Fruit fly (Drosophila melanogaster): ENCODE data around the gene CG14450.
"Not testable (repeated sequence)": the region's sequence is repeated elsewhere in the genome, so short reads cannot be mapped to it uniquely, and the experiment has no call there.

The CG14450 gene

DNA sequence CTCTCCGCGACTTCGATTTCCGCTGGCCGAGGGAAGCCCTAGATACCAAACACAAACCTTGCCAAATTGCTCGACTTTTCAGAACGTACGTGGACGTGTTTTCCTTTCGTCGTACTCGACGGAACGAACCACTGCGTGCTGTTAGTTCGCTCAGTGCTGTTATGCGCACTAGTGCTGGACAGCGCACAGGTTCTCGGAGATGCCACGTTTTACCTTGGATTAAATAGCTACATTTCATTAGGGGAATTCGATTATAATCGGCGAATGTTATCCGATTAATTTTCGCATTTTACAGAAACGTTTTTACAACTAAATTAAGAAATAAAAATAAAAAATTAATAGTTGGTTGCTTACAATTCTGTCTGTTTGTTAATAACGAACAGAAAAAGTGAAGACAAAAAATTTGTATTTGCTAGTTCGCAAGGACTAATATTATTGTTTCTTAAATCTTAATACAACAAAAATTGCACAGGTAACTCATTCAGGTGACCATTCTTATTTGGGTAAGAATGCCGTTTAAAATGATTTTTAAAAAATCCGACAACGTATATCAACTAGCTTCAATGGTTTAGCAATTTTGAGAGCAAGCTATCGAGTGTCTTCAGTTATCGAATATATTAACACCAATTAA lies 10.3 kb downstream of the CG14450 start, which contains the start of the genes ArfGAP3 and CG32452 (continued):
- TF ChIP-seq pdm3 (GFP tag; optimal IDR thresholded peaks at IDR 0.05) (peak; percentile 80), CG8319 (GFP tag; optimal IDR thresholded peaks at IDR 0.05) (peak; percentile 45), Blimp-1 (GFP tag; optimal IDR thresholded peaks at IDR 0.05) (no peak), CG11762 (GFP tag; optimal IDR thresholded peaks at IDR 0.05; ENCODE audit: insufficient read depth) (peak; percentile 24), esn (GFP tag; optimal IDR thresholded peaks at IDR 0.05) (peak; percentile 79), Sox14 (GFP tag; optimal IDR thresholded peaks at IDR 0.05) (peak; percentile 54), CG8119 (GFP tag; IDR thresholded peaks at IDR 0.05) (peak; percentile 63), CG8632 (GFP tag; optimal IDR thresholded peaks at IDR 0.05) (peak; percentile 48)

DNA sequence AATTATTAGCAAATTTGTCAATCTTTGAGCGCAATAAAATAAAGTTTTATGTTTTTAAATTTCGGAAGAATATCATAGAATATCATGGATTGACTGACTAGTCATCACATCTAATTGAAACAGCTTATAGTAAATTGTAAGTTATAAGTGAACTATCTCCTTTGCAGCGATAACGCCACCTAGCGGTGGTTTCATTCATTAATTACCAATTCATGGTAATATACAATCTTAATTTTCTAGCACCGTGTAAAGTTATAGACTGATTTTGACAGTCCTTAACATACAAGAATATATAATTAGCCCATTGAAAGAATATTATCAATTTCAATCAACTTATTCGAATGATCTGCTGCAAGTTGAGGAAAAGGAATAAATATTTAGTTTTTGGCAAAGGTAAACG lies 14.0 kb downstream of the CG14450 start:
- TF ChIP-seq CG3919 (GFP tag; optimal IDR thresholded peaks at IDR 0.05): no peak
- peak; percentile 4 for TF ChIP-seq Eip78C (GFP tag)

DNA sequence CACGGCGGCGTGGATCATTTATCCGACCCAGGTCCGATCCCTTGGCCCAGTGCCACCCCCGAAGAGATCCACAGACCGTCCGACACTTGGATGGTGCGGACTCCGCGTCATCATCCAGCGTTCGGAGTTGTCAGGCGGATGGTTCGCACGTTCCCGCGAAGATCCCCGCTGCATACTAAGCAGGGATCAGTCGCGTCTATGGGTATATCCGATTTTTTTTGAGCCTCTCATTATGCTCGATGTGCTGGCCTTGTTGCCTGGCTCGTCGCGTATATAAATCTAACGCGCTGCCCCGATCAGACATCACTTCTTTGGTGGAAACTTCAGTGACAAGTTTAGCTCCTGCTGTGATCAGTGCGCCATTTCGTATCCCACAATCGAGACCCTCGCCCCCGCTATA lies 15.7 kb downstream of the CG14450 start, which contains the start of gene CG11370:
CG11370 (plus strand) TSS at position 301 of the 400 bp plus-strand sequence.
- TF ChIP-seq esn (GFP tag; optimal IDR thresholded peaks at IDR 0.05): no peak
- no peak for TF ChIP-seq CG10669 (GFP tag; optimal IDR thresholded peaks at IDR 0.05)
- TF ChIP-seq CG15336 (GFP tag; IDR thresholded peaks at IDR 0.05): no peak
- no peak for TF ChIP-seq CG6792 (GFP tag; optimal IDR thresholded peaks at IDR 0.05)
- no peak for TF ChIP-seq Ets96B (tag; optimal IDR thresholded peaks at IDR 0.05)
- TF ChIP-seq Hr4 (GFP tag; optimal IDR thresholded peaks at IDR 0.05): no peak
- TF ChIP-seq Hr38 (GFP tag; optimal IDR thresholded peaks at IDR 0.05): no peak
- TF ChIP-seq Hr39 (GFP tag; optimal IDR thresholded peaks at IDR 0.05): no peak

DNA sequence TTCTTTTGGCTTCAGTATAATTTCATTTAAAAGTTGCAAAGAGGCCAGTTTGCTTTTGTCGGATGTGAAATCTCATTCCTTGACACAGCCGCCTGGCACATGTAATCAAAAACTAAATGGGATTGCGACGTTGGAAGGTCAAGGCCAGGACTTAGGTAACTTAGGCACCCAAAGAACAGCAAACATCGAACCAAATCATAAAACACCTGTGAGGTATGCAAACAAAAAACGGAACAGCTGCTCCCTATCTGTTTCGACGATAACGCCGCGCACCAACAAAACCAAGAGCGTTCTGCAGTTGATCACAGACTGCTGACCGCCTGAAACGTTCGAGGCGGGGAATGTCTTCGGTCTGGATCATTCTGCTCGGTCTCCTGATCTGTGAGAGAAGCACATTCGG lies 28.5 kb downstream of the CG14450 start, which contains the start of gene CG45116:
CG45116 (plus strand) TSS at position 301 of the 400 bp plus-strand sequence.
- TF ChIP-seq Ets21C (GFP tag; optimal IDR thresholded peaks at IDR 0.05): no peak
- no peak for TF ChIP-seq spab (GFP tag; optimal IDR thresholded peaks at IDR 0.05)
- TF ChIP-seq Sox102F (GFP tag; optimal IDR thresholded peaks at IDR 0.05): no peak
- TF ChIP-seq CG11294 (GFP tag; IDR thresholded peaks at IDR 0.05): no peak
- no peak for TF ChIP-seq vri (GFP tag; optimal IDR thresholded peaks at IDR 0.05)
- TF ChIP-seq fkh (GFP tag; optimal IDR thresholded peaks at IDR 0.05): peak; percentile 46
- TF ChIP-seq CG3032 (tag; optimal IDR thresholded peaks at IDR 0.05): no peak

DNA sequence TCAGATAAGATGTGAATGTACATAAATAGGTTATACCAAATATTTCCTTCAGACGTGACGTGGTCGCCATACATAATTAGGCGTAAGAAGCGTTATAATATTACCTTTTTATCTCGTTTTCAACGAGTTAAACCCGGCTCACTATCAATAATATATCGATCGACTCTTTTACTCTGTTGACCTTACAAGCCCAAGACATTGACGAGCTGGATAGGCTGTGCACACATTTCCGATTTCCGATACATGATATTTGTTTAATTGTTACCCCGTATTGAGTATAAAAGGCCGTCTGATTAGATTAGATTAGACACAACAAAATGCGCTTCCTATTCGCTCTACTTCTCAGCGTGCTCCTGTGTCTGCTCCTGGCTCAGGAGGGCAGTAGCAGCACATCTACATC lies 30.7 kb downstream of the CG14450 start, which contains the start of gene CG32453:
CG32453 (plus strand) TSS at position 301 of the 400 bp plus-strand sequence.
- not testable (repeated sequence) for TF ChIP-seq cyc (GFP tag; optimal IDR thresholded peaks at IDR 0.05); Eip75B (GFP tag; optimal IDR thresholded peaks at IDR 0.05); CG16779 (tag; optimal IDR thresholded peaks at IDR 0.05)

DNA sequence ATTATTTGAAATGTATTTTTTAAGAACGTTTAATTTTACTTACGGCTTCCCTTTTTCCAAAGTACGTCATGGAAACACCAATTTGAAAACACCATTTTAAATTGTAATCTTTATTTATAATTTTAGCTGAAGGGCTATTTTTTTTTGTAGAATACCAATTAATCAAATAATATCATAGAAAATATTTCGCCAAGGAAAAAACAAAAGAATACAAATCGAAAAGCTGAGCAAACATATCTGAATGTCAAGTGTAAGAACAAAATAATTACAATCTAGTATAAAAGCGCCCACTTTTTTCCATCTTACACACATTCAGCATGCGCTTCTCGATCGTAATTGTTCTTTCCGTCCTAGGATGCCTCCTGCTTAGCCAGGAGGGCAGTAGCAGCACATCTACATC lies 31.9 kb downstream of the CG14450 start, which contains the start of gene CG14452:
CG14452 (plus strand) TSS at position 301 of the 400 bp plus-strand sequence.
- no peak for TF ChIP-seq Smox (GFP tag; optimal IDR thresholded peaks at IDR 0.05)
- no peak for TF ChIP-seq eg (GFP tag; IDR thresholded peaks at IDR 0.05)
- TF ChIP-seq CG8319 (GFP tag; optimal IDR thresholded peaks at IDR 0.05): no peak
- no peak for TF ChIP-seq acj6 (GFP tag; optimal IDR thresholded peaks at IDR 0.05)
- TF ChIP-seq CG3919 (GFP tag; optimal IDR thresholded peaks at IDR 0.05): no peak
- TF ChIP-seq fd85E (GFP tag; optimal IDR thresholded peaks at IDR 0.05): no peak
- TF ChIP-seq Met (GFP tag; optimal IDR thresholded peaks at IDR 0.05): no peak
- TF ChIP-seq Blimp-1 (GFP tag; optimal IDR thresholded peaks at IDR 0.05): no peak
- no peak for TF ChIP-seq svp (GFP tag)
- TF ChIP-seq dsx (GFP tag; optimal IDR thresholded peaks at IDR 0.05; ENCODE audit: poor library complexity, severe bottlenecking): no peak
- TF ChIP-seq esn (GFP tag; optimal IDR thresholded peaks at IDR 0.05): no peak
- TF ChIP-seq CG11762 (GFP tag; optimal IDR thresholded peaks at IDR 0.05; ENCODE audit: insufficient read depth): no peak
- no peak for TF ChIP-seq CG11902 (GFP tag; optimal IDR thresholded peaks at IDR 0.05)
- no peak for TF ChIP-seq dac (GFP tag; optimal IDR thresholded peaks at IDR 0.05)
- no peak for TF ChIP-seq CG10669 (GFP tag; optimal IDR thresholded peaks at IDR 0.05)
- TF ChIP-seq Hr38 (GFP tag; optimal IDR thresholded peaks at IDR 0.05): no peak

Data from whole organism, prepupa.